Worm (Caenorhabditis elegans): Measurements from ENCODE around the gene C50H2.13.

DNA sequence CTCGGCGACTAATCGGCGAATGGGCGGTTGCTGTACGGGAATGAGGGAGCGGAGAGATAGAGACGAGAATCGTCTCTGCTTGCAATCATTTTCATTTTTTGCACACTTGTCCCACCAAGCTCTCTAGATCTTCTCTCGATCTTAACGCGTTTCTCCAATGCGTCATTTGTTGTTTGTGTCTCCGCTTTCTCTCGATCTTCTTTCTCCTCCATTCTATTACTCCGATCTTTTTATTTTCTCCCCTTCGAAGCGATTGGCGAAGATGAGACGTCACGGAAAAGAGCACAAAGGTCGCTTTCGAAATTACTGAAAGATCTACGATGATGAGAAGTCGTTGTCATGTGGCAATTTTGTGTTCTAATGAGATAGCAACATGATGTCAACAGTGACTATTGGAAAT lies 32.3 kb downstream of the C50H2.13 start:
- TF ChIP-seq him-1 (tag; optimal IDR thresholded peaks at IDR 0.05), result no peak
- TF ChIP-seq dao-5 (tag; optimal IDR thresholded peaks at IDR 0.05), result no peak
- no peak for TF ChIP-seq W03F9.2 (tag; optimal IDR thresholded peaks at IDR 0.05)

All from whole organism, L4/young adult.